Fruit fly (Drosophila melanogaster): ENCODE results near the gene Ccdc56.

Gene Ccdc56

DNA sequence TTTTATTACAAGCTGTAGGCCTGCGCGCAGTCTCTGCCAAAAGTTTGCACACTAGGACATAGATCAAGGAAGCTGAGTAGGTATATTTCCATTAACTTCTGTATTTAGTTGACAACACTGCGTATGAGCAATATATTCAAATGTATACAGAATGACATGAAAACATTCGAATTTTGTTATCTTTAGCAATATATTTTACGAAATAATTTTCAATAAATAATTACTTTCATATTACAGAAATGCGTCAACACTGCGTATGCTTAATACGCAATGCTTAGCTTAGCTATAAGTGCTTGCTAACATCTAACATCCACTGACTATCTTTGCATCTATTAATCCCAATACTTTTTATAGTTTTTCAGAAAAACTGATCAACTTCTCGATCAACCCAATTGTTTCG, 7.6 kb downstream of the Ccdc56 start:
- peak; percentile 6 for TF ChIP-seq Med (GFP tag)
- no peak for TF ChIP-seq Adf1 (GFP tag; IDR thresholded peaks at IDR 0.05)
- TF ChIP-seq CG18476 (GFP tag; optimal IDR thresholded peaks at IDR 0.05): peak; percentile 29
- no peak for TF ChIP-seq ro (GFP tag; IDR thresholded peaks at IDR 0.05)

DNA sequence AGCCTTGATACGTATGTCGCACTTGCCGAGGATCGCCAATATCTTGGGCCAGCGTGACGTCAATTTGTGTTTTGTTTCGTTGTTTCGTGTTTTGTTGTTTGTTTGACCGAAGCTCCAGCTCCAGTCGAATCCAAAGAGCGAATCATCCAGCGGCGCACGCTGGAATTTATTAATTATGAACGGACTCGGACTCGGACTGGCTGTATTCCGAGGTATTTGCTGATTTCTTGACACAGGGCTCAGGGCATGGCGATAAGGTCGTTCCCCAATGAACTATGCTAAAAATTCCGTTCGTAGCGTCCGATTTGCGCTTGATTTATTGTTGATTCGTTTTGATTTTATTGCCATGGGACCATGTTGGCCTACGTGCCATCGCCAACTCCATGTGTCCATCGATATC, 8.1 kb downstream of the Ccdc56 start:
- peak; percentile 58 for TF ChIP-seq CG12769 (tag; optimal IDR thresholded peaks at IDR 0.05)
- no peak for TF ChIP-seq E2f2 (GFP tag; IDR thresholded peaks at IDR 0.05)
- 0 out of 4 replicates have a peak, but pooled peaks have one; percentile 48 for TF ChIP-seq chinmo (GFP tag; IDR thresholded peaks at IDR 0.05; ENCODE audit: partially characterized antibody)
- TF ChIP-seq Ssrp (tag; optimal IDR thresholded peaks at IDR 0.05): no peak
- TF ChIP-seq CG13894 (tag; optimal IDR thresholded peaks at IDR 0.05): peak; percentile 64
- peak; percentile 22 for TF ChIP-seq CG10543 (GFP tag; optimal IDR thresholded peaks at IDR 0.05)
- peak; percentile 95 for TF ChIP-seq sd (tag; optimal IDR thresholded peaks at IDR 0.05)

DNA sequence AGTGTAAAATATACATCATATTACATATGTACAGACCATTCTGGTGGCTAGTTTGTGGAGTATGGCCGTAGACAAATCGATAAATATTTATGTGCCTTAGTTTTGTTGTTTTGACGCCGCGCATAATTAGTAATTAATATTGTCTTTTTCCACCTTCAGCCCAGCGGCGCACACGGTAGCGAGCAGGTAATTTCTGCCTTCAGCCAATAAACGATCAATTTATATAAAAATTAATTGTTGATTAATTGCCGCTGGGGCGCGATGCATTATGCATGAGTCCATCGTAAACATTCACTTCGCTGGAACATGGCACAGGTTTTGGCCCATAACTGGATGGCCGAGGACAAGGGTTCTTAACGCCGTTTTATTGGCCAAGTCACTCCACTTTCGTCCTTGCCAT, 8.5 kb downstream of the Ccdc56 start:
- peak; percentile 53; the same call in 1 of the 2 replicates for TF ChIP-seq Awh (GFP tag; IDR thresholded peaks at IDR 0.05)
- peak; percentile 35 for TF ChIP-seq Vsx1 (GFP tag; optimal IDR thresholded peaks at IDR 0.05)
- TF ChIP-seq CG10431 (GFP tag; optimal IDR thresholded peaks at IDR 0.05): no peak
- no peak for TF ChIP-seq jigr1 (GFP tag; IDR thresholded peaks at IDR 0.05)
- no peak for TF ChIP-seq trh (GFP tag; optimal IDR thresholded peaks at IDR 0.05)
- no peak for TF ChIP-seq Gug (GFP tag; IDR thresholded peaks at IDR 0.05)
- TF ChIP-seq ewg (GFP tag; optimal IDR thresholded peaks at IDR 0.05): no peak
- TF ChIP-seq CG2199 (GFP tag; IDR thresholded peaks at IDR 0.05): no peak
- TF ChIP-seq CG10565 (GFP tag; optimal IDR thresholded peaks at IDR 0.05): no peak
- no peak for TF ChIP-seq CG13894 (tag; optimal IDR thresholded peaks at IDR 0.05)
- no peak for TF ChIP-seq Drgx (GFP tag; IDR thresholded peaks at IDR 0.05)
- TF ChIP-seq CG17385 (GFP tag; optimal IDR thresholded peaks at IDR 0.05): no peak
- TF ChIP-seq ranshi (GFP tag; IDR thresholded peaks at IDR 0.05): no peak
- TF ChIP-seq lilli (GFP tag; optimal IDR thresholded peaks at IDR 0.05): no peak
- TF ChIP-seq grn (GFP tag; optimal IDR thresholded peaks at IDR 0.05): no peak
- no peak for TF ChIP-seq CG4820 (GFP tag; optimal IDR thresholded peaks at IDR 0.05)
- TF ChIP-seq dan (GFP tag; IDR thresholded peaks at IDR 0.05): no peak
- TF ChIP-seq nom (GFP tag; optimal IDR thresholded peaks at IDR 0.05): peak; percentile 2
- no peak for TF ChIP-seq CG10462 (GFP tag; optimal IDR thresholded peaks at IDR 0.05)
- no peak for TF ChIP-seq knrl (GFP tag; IDR thresholded peaks at IDR 0.05; ENCODE audit: partially characterized antibody)
- TF ChIP-seq Med (GFP tag): peak; percentile 46
- no peak for TF ChIP-seq al (GFP tag; IDR thresholded peaks at IDR 0.05)
- no peak for TF ChIP-seq tin (GFP tag; optimal IDR thresholded peaks at IDR 0.05)
- TF ChIP-seq CG17328 (GFP tag; IDR thresholded peaks at IDR 0.05): no peak
- no peak for TF ChIP-seq Eip74EF (GFP tag; optimal IDR thresholded peaks at IDR 0.05)
- TF ChIP-seq Atf3 (GFP tag; optimal IDR thresholded peaks at IDR 0.05): no peak
- TF ChIP-seq Nf-YA (GFP tag; IDR thresholded peaks at IDR 0.05): no peak
- TF ChIP-seq oc (tag; optimal IDR thresholded peaks at IDR 0.05): no peak
- no peak for TF ChIP-seq CG12155 (GFP tag; optimal IDR thresholded peaks at IDR 0.05)
- peak; percentile 69 for TF ChIP-seq vvl (GFP tag; IDR thresholded peaks at IDR 0.05)
- no peak for TF ChIP-seq CG10321 (GFP tag; IDR thresholded peaks at IDR 0.05)
- no peak for TF ChIP-seq tx (GFP tag; optimal IDR thresholded peaks at IDR 0.05)
- no peak for TF ChIP-seq CG6813 (GFP tag; optimal IDR thresholded peaks at IDR 0.05)
- no peak for TF ChIP-seq CG17361 (GFP tag; IDR thresholded peaks at IDR 0.05)
- no peak for TF ChIP-seq CrebB (tag; optimal IDR thresholded peaks at IDR 0.05)
- no peak for TF ChIP-seq gem (tag; optimal IDR thresholded peaks at IDR 0.05)
- no peak for TF ChIP-seq CG4730 (GFP tag; IDR thresholded peaks at IDR 0.05)
- TF ChIP-seq Chrac-16 (GFP tag; optimal IDR thresholded peaks at IDR 0.05): no peak
- TF ChIP-seq onecut (GFP tag; IDR thresholded peaks at IDR 0.05): 0 out of 2 replicates have a peak, but pooled peaks have one; percentile 14
- TF ChIP-seq CG4328 (GFP tag; optimal IDR thresholded peaks at IDR 0.05): no peak

Measured in whole organism, embryonic.